Fruit fly (Drosophila melanogaster): ENCODE measurements around the gene Alg14.
A peak's percentile ranks its signal among the peaks of the same experiment; 100 is the strongest.

The Alg14 gene

dm6 chrX:15449490-15450326, 22.3 kb upstream of the Alg14 start, which contains the start of the genes Scamp and Ahcy (continued):
- TF ChIP-seq HLH4C (GFP tag; IDR thresholded peaks at IDR 0.05; ENCODE audit: partially characterized antibody) (peak; percentile 60; the same call in 2 of the 3 replicates), GATAe (GFP tag; conservative IDR thresholded peaks at IDR 0.05) (no peak), Bgb (GFP tag; IDR thresholded peaks at IDR 0.05; ENCODE audit: partially characterized antibody) (peak; percentile 32; the same call in 1 of the 2 replicates), Opbp (GFP tag; IDR thresholded peaks at IDR 0.05; ENCODE audit: partially characterized antibody) (peak; percentile 17; the same call in 1 of the 3 replicates), phol (tag; optimal IDR thresholded peaks at IDR 0.05) (peak; percentile 76), CG15601 (tag; optimal IDR thresholded peaks at IDR 0.05) (no peak), vnd (GFP tag; IDR thresholded peaks at IDR 0.05; ENCODE audit: partially characterized antibody) (peak; percentile 47; the same call in 1 of the 3 replicates), usp (GFP tag; optimal IDR thresholded peaks at IDR 0.05) (no peak), Rfx (GFP tag; IDR thresholded peaks at IDR 0.05) (0 out of 2 replicates have a peak, but pooled peaks have one; percentile 6), Scr (GFP tag; IDR thresholded peaks at IDR 0.05; ENCODE audit: partially characterized antibody) (peak; percentile 68), CG15514 (GFP tag; optimal IDR thresholded peaks at IDR 0.05) (peak; percentile 99), CG12391 (tag; optimal IDR thresholded peaks at IDR 0.05) (peak; percentile 43), Hmr (GFP tag; optimal IDR thresholded peaks at IDR 0.05) (peak; percentile 24), NFAT (GFP tag; IDR thresholded peaks at IDR 0.05) (0 out of 2 replicates have a peak, but pooled peaks have one; percentile 12), Sox102F (GFP tag; optimal IDR thresholded peaks at IDR 0.05) (no peak), row (GFP tag; IDR thresholded peaks at IDR 0.05) (peak; percentile 46; the same call in 2 of the 3 replicates), knrl (GFP tag; IDR thresholded peaks at IDR 0.05; ENCODE audit: partially characterized antibody) (peak; percentile 63; the same call in 2 of the 3 replicates), zfh1 (GFP tag; IDR thresholded peaks at IDR 0.05) (no peak), CG8089 (GFP tag; optimal IDR thresholded peaks at IDR 0.05) (no peak), CG15269 (tag; optimal IDR thresholded peaks at IDR 0.05) (peak; percentile 17), CG8944 (GFP tag; optimal IDR thresholded peaks at IDR 0.05) (no peak), CG2120 (GFP tag; optimal IDR thresholded peaks at IDR 0.05) (peak; percentile 37), Xbp1 (GFP tag; optimal IDR thresholded peaks at IDR 0.05) (peak; percentile 16), Dad (GFP tag; optimal IDR thresholded peaks at IDR 0.05) (no peak), fd96Cb (tag; optimal IDR thresholded peaks at IDR 0.05) (no peak), zf30C (GFP tag; optimal IDR thresholded peaks at IDR 0.05) (peak; percentile 10), amos (GFP tag; IDR thresholded peaks at IDR 0.05; ENCODE audit: partially characterized antibody) (peak; percentile 44; the same call in 1 of the 2 replicates), Dref (GFP tag; IDR thresholded peaks at IDR 0.05) (peak; percentile 65)

dm6 chrX:15450327-15450644, 21.7 kb upstream of the Alg14 start:
- TF ChIP-seq kah (GFP tag; optimal IDR thresholded peaks at IDR 0.05) (no peak), CG14441 (GFP tag; IDR thresholded peaks at IDR 0.05) (no peak), cwo (GFP tag; optimal IDR thresholded peaks at IDR 0.05) (no peak), CG34422 (GFP tag; IDR thresholded peaks at IDR 0.05) (peak; percentile 47; the same call in 1 of the 3 replicates), gro (GFP tag; optimal IDR thresholded peaks at IDR 0.05) (no peak), pb (GFP tag; optimal IDR thresholded peaks at IDR 0.05) (no peak), Side (GFP tag; optimal IDR thresholded peaks at IDR 0.05) (no peak), ERR (GFP tag; optimal IDR thresholded peaks at IDR 0.05) (no peak), Camta (GFP tag; optimal IDR thresholded peaks at IDR 0.05) (no peak), fd102C (GFP tag; optimal IDR thresholded peaks at IDR 0.05) (no peak), bigmax (GFP tag; optimal IDR thresholded peaks at IDR 0.05) (peak; percentile 3), Bgb (GFP tag; IDR thresholded peaks at IDR 0.05; ENCODE audit: partially characterized antibody) (peak; percentile 20; the same call in 1 of the 2 replicates), CG8388 (GFP tag; optimal IDR thresholded peaks at IDR 0.05) (no peak), CG6765 (GFP tag; optimal IDR thresholded peaks at IDR 0.05) (no peak), NFAT (GFP tag; IDR thresholded peaks at IDR 0.05) (no peak), Dip2 (GFP tag; IDR thresholded peaks at IDR 0.05) (no peak), CG16815 (GFP tag; optimal IDR thresholded peaks at IDR 0.05) (no peak), Dref (GFP tag; IDR thresholded peaks at IDR 0.05) (no peak), her (GFP tag; optimal IDR thresholded peaks at IDR 0.05) (no peak), CG10959 (GFP tag; IDR thresholded peaks at IDR 0.05) (no peak), Six4 (GFP tag; optimal IDR thresholded peaks at IDR 0.05) (no peak), unpg (GFP tag; optimal IDR thresholded peaks at IDR 0.05) (no peak), usp (GFP tag; optimal IDR thresholded peaks at IDR 0.05) (no peak), CG8359 (GFP tag; optimal IDR thresholded peaks at IDR 0.05; ENCODE audit: borderline replicate concordance) (no peak)
